Worm (Caenorhabditis elegans) whole organism, L2 larva: Measurements from ENCODE around the gene K04G11.1.

Experiments
- dmd-4 ChIP-seq: sonication (generic microtip); optimal IDR thresholded peaks from 2 replicates; lab custom pipeline; 2017; ENCODE audit warnings: missing biosample characterization, missing genetic modification characterization
- elt-3 ChIP-seq: sonication (generic microtip); optimal IDR thresholded peaks from 2 replicates; lab custom pipeline; 2017; ENCODE audit warnings: missing biosample characterization, missing genetic modification characterization
- lin-13 ChIP-seq: fragments of 150-350 bp; optimal IDR thresholded peaks from 2 replicates; lab custom pipeline; 2014; ENCODE audit warnings: missing biosample characterization, missing genetic modification reagents, missing genetic modification characterization
- lin-39 ChIP-seq: fragments of 150-350 bp; optimal IDR thresholded peaks from 2 replicates; lab custom pipeline; 2014; ENCODE audit warnings: missing biosample characterization, missing genetic modification reagents, missing genetic modification characterization
- mdl-1 ChIP-seq, 2 experiments: fragments of 150-350 bp in 1 of 2; sonication (generic microtip) in 1 of 2; optimal IDR thresholded peaks; 2 replicates each; lab custom pipeline; 2017; ENCODE audit warnings: missing biosample characterization in 2 of 2, missing genetic modification characterization in 2 of 2
- nhr-237 ChIP-seq: fragments of 150-350 bp; optimal IDR thresholded peaks from 2 replicates; lab custom pipeline; 2014; ENCODE audit warnings: missing biosample characterization, missing genetic modification characterization
- nhr-25 ChIP-seq: fragments of 150-350 bp; sonication (generic microtip); optimal IDR thresholded peaks from 3 replicates; lab custom pipeline; 2014; ENCODE audit warnings: missing biosample characterization, missing genetic modification characterization
- nhr-77 ChIP-seq: fragments of 150-350 bp; optimal IDR thresholded peaks from 2 replicates; lab custom pipeline; 2014; ENCODE audit warnings: missing biosample characterization, missing genetic modification characterization
- unc-39 ChIP-seq: fragments of 150-350 bp; optimal IDR thresholded peaks from 2 replicates; lab custom pipeline; 2014; ENCODE audit warnings: missing biosample characterization, missing genetic modification characterization
- unc-55 ChIP-seq: fragments of 150-350 bp; sonication (generic microtip); optimal IDR thresholded peaks from 3 replicates; lab custom pipeline; 2014; ENCODE audit warnings: missing biosample characterization, missing genetic modification reagents, missing genetic modification characterization
- unc-62 ChIP-seq: fragments of 150-350 bp; optimal IDR thresholded peaks from 2 replicates; lab custom pipeline; 2014; ENCODE audit warnings: missing biosample characterization, missing genetic modification reagents, missing genetic modification characterization
- ztf-1 ChIP-seq: fragments of 200-800 bp; sonication (Bioruptor generic); conservative IDR thresholded peaks from 2 replicates; pipeline ENCODE4 v1.3.6; 2022; ENCODE audit warnings: missing genetic modification characterization, missing compliant biosample characterization
- ztf-11 ChIP-seq: sonication (generic microtip); optimal IDR thresholded peaks from 2 replicates; lab custom pipeline; 2017; ENCODE audit warnings: missing biosample characterization, missing genetic modification characterization

- no peak for TF ChIP-seq elt-3 (tag; lab: Kevin White, UChicago)
- TF ChIP-seq lin-13 (GFP tag; lab: Kevin White, UChicago) = no peak
- TF ChIP-seq unc-39 (tag; lab: Kevin White, UChicago) = no peak
- no peak for TF ChIP-seq nhr-77 (tag; lab: Kevin White, UChicago)
- no peak for TF ChIP-seq unc-62 (GFP tag; lab: Kevin White, UChicago)
- no peak for TF ChIP-seq unc-55
- no peak for TF ChIP-seq ztf-1
- TF ChIP-seq ztf-11 (tag; lab: Kevin White, UChicago) = no peak
- TF ChIP-seq nhr-237 (tag; lab: Kevin White, UChicago) = no peak
- no peak for TF ChIP-seq lin-39 (tag; lab: Kevin White, UChicago)
- TF ChIP-seq nhr-25 = no peak
- TF ChIP-seq dmd-4 (tag; lab: Kevin White, UChicago) = no peak
- TF ChIP-seq mdl-1 (tag; optimal IDR thresholded peaks at IDR 0.05; lab: Kevin White, UChicago) = no peak
Observed at ce11 chrX:14377169-14377568, 41.8 kb downstream of the K04G11.1 start, which contains the start of gene Y60A9A.1.
